Fruit fly (Drosophila melanogaster) whole organism, embryonic: ENCODE data around the gene Cfp1.

Experiments used
- CG2202 ChIP-seq: fragments of 200-800 bp; sonication (Bioruptor generic); optimal IDR thresholded peaks from 2 replicates; lab custom pipeline; 2018; ENCODE audit warnings: missing biosample characterization, mild to moderate bottlenecking, missing genetic modification characterization
- CG30403 ChIP-seq: fragments of 200-800 bp; sonication (Bioruptor generic); optimal IDR thresholded peaks from 3 replicates; lab custom pipeline; 2016; ENCODE audit warnings: missing biosample characterization, missing genetic modification characterization
- Hmx ChIP-seq: fragments of 200-800 bp; sonication (Bioruptor generic); optimal IDR thresholded peaks from 2 replicates; lab custom pipeline; 2016; ENCODE audit warnings: missing biosample characterization, missing genetic modification characterization
- Hr39 ChIP-seq: fragments of >200 bp; optimal IDR thresholded peaks from 2 replicates; lab custom pipeline; 2017
- Lhr ChIP-seq: fragments of 200-800 bp; sonication (Bioruptor generic); optimal IDR thresholded peaks from 3 replicates; lab custom pipeline; 2017; ENCODE audit warnings: mild to moderate bottlenecking, missing biosample characterization, missing genetic modification reagents, missing genetic modification characterization
- MESR4 ChIP-seq: fragments of 200-800 bp; sonication (Bioruptor generic); optimal IDR thresholded peaks from 2 replicates; lab custom pipeline; 2018; ENCODE audit warnings: missing biosample characterization, mild to moderate bottlenecking, missing genetic modification characterization, moderate library complexity
- NfI ChIP-seq: fragments of 200-800 bp; sonication (Bioruptor generic); optimal IDR thresholded peaks from 3 replicates; lab custom pipeline; 2018; ENCODE audit warnings: missing biosample characterization, mild to moderate bottlenecking, missing genetic modification characterization, moderate library complexity
- Six4 ChIP-seq: fragments of 200-800 bp; sonication (Bioruptor generic); optimal IDR thresholded peaks from 2 replicates; lab custom pipeline; 2016; ENCODE audit warnings: missing biosample characterization, missing genetic modification characterization
- al ChIP-seq: fragments of 200-800 bp; sonication (Bioruptor generic); IDR thresholded peaks from 2 replicates; pipeline ENCODE4 v1.3.6; 2022; ENCODE audit warnings: missing biosample characterization, missing genetic modification characterization
- bsh ChIP-seq, 2 experiments: fragments of 200-800 bp; sonication (Bioruptor generic); optimal IDR thresholded peaks; 2 replicates each; lab custom pipeline; 2017 to 2018; ENCODE audit warnings: mild to moderate bottlenecking in 2 of 2, missing biosample characterization in 2 of 2, missing genetic modification characterization in 2 of 2, moderate library complexity in 1 of 2
- btn ChIP-seq: fragments of 200-800 bp; sonication (Bioruptor generic); optimal IDR thresholded peaks from 2 replicates; lab custom pipeline; 2016; ENCODE audit warnings: missing biosample characterization, missing genetic modification characterization
- cwo ChIP-seq: fragments of 200-800 bp; sonication (Bioruptor generic); optimal IDR thresholded peaks from 3 replicates; lab custom pipeline; 2017; ENCODE audit warnings: missing biosample characterization, missing genetic modification characterization, mild to moderate bottlenecking, moderate library complexity, missing genetic modification reagents
- dan ChIP-seq: fragments of 200-800 bp; sonication (Bioruptor generic); IDR thresholded peaks from 2 replicates; pipeline ENCODE4 v1.3.6; 2022; ENCODE audit warnings: missing biosample characterization, missing genetic modification characterization
- dysf ChIP-seq: fragments of 200-800 bp; sonication (Bioruptor generic); IDR thresholded peaks from 3 replicates; pipeline ENCODE4 v1.3.6; 2022; ENCODE audit warnings: missing biosample characterization, missing genetic modification characterization
- en ChIP-seq: fragments of 200-800 bp; sonication (Bioruptor generic); optimal IDR thresholded peaks from 2 replicates; lab custom pipeline; 2016; ENCODE audit warnings: missing biosample characterization, missing genetic modification characterization
- eve ChIP-seq, 2 experiments: fragments of >200 bp; optimal IDR thresholded peaks; 2 replicates each; lab custom pipeline; 2017; ENCODE audit warnings: missing biosample characterization in 2 of 2, missing genetic modification characterization in 2 of 2
- gcm2 ChIP-seq: fragments of 200-800 bp; sonication (Bioruptor generic); optimal IDR thresholded peaks from 2 replicates; lab custom pipeline; 2016; ENCODE audit warnings: missing biosample characterization, missing genetic modification characterization
- grau ChIP-seq: fragments of 200-800 bp; optimal IDR thresholded peaks from 3 replicates; lab custom pipeline; 2019; ENCODE audit warnings: missing biosample characterization, mild to moderate bottlenecking, missing genetic modification characterization, moderate library complexity
- kni ChIP-seq: fragments of 200-800 bp; sonication (Bioruptor generic); optimal IDR thresholded peaks from 3 replicates; lab custom pipeline; 2017; ENCODE audit warnings: mild to moderate bottlenecking, missing biosample characterization, missing genetic modification reagents, missing genetic modification characterization
- peb ChIP-seq: fragments of 200-800 bp; sonication (Bioruptor generic); IDR thresholded peaks from 2 replicates; pipeline ENCODE4 v1.3.6; 2022; ENCODE audit warnings: missing biosample characterization, missing genetic modification characterization
- psq ChIP-seq: fragments of 200-800 bp; sonication (Bioruptor generic); optimal IDR thresholded peaks from 2 replicates; lab custom pipeline; 2017; ENCODE audit warnings: missing biosample characterization, missing genetic modification characterization
- schlank ChIP-seq: fragments of 200-800 bp; sonication (Bioruptor generic); optimal IDR thresholded peaks from 2 replicates; lab custom pipeline; 2018; ENCODE audit warnings: missing biosample characterization, mild to moderate bottlenecking, missing genetic modification characterization
- stwl ChIP-seq: fragments of 200-800 bp; sonication (Bioruptor generic); optimal IDR thresholded peaks from 3 replicates; lab custom pipeline; 2018; ENCODE audit warnings: missing biosample characterization, mild to moderate bottlenecking, missing genetic modification characterization, moderate library complexity
- yki ChIP-seq: fragments of >200 bp; optimal IDR thresholded peaks from 3 replicates; lab custom pipeline; 2018

Cfp1 gene

DNA sequence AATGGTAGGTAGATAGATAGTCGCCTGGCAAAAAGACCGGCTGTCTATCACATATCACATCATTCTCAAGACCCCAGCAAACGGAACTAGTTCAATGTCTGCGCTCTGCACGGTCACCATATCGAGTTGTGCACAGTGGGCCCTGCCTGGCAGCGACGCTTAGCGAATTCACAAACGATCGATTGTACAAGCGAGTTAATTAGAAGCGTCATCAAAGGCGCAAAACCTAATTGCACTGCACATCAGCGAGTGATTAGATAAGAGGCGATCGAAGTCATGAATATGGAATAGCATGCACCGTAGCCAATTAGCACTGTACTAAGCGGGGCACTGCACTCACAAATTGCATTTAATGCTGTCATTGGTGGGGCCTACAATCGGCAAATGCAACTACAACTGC is 52.3 kb downstream of the Cfp1 start (continued):
- no peak for TF ChIP-seq Six4
- TF ChIP-seq CG2202 (tag; lab: Kevin White, UChicago): no peak
- no peak for TF ChIP-seq eve (GFP tag; optimal IDR thresholded peaks at IDR 0.05; lab: Kevin White, UChicago)
- TF ChIP-seq psq (GFP tag; lab: Kevin White, UChicago): no peak
- no peak for TF ChIP-seq stwl (tag; lab: Kevin White, UChicago)
- TF ChIP-seq gcm2 (GFP tag; lab: Kevin White, UChicago): no peak
- no peak for TF ChIP-seq schlank
- no peak for TF ChIP-seq Lhr (GFP tag; lab: Kevin White, UChicago)
- no peak for TF ChIP-seq en (GFP tag; lab: Kevin White, UChicago)
- TF ChIP-seq MESR4 (GFP tag; lab: Kevin White, UChicago): no peak
- peak; percentile 45; the same call in 1 of the 3 replicates for TF ChIP-seq dysf (GFP tag; lab: Robert Waterston, UW)
- no peak for TF ChIP-seq CG30403 (GFP tag; lab: Kevin White, UChicago)
- no peak for TF ChIP-seq al
- TF ChIP-seq Hr39 (lab: Kevin White, UChicago): no peak
- no peak for TF ChIP-seq kni (GFP tag; lab: Kevin White, UChicago)
- no peak for TF ChIP-seq NfI (GFP tag; lab: Kevin White, UChicago)
- peak in 1 of 2 experiments; percentile 52 for TF ChIP-seq bsh (GFP tag; optimal IDR thresholded peaks at IDR 0.05; lab: Kevin White, UChicago)
- TF ChIP-seq dan (GFP tag; lab: Robert Waterston, UW): no peak
- 0 out of 2 replicates have a peak, but pooled peaks have one; percentile 16 for TF ChIP-seq peb (GFP tag; lab: Robert Waterston, UW)
- peak; percentile 80 for TF ChIP-seq grau (tag; lab: Kevin White, UChicago)
- peak; percentile 14 for TF ChIP-seq btn (GFP tag; lab: Kevin White, UChicago)
- no peak for TF ChIP-seq yki (lab: Kevin White, UChicago)
- no peak for TF ChIP-seq Hmx
- no peak for TF ChIP-seq cwo (GFP tag; lab: Kevin White, UChicago)
